Worm (Caenorhabditis elegans) whole organism, L1 larva: Measurements from ENCODE around the gene C08G5.6.

Source experiments
- ceh-82 ChIP-seq, 3 experiments: fragments of 150-350 bp in 1 of 3; sonication (generic microtip) in 2 of 3; optimal IDR thresholded peaks; 2 replicates each; lab custom pipeline; 2014 to 2017; ENCODE audit warnings: missing biosample characterization in 3 of 3, missing genetic modification characterization in 3 of 3
- fkh-10 ChIP-seq: sonication (generic microtip); optimal IDR thresholded peaks from 2 replicates; lab custom pipeline; 2017; ENCODE audit warnings: missing biosample characterization, missing genetic modification reagents, missing genetic modification characterization
- fos-1 ChIP-seq: fragments of 150-350 bp; optimal IDR thresholded peaks from 2 replicates; lab custom pipeline; 2014; ENCODE audit warnings: missing biosample characterization, missing genetic modification characterization
- lin-15B ChIP-seq: fragments of 150-350 bp; sonication (generic microtip); optimal IDR thresholded peaks from 3 replicates; lab custom pipeline; 2014; ENCODE audit warnings: missing biosample characterization, missing genetic modification characterization
- lin-35 ChIP-seq, 2 experiments: fragments of 150-350 bp; optimal IDR thresholded peaks; 2 replicates each; lab custom pipeline; 2014; ENCODE audit warnings: missing biosample characterization in 2 of 2, missing genetic modification characterization in 2 of 2, missing genetic modification reagents in 2 of 2
- nhr-11 ChIP-seq: fragments of 150-350 bp; optimal IDR thresholded peaks from 2 replicates; lab custom pipeline; 2014; ENCODE audit warnings: missing biosample characterization, missing genetic modification characterization
- nhr-76 ChIP-seq: sonication (generic microtip); optimal IDR thresholded peaks from 2 replicates; lab custom pipeline; 2017; ENCODE audit warnings: missing biosample characterization, missing genetic modification characterization
- skn-1 ChIP-seq: fragments of 150-350 bp; optimal IDR thresholded peaks from 2 replicates; lab custom pipeline; 2014; ENCODE audit warnings: missing biosample characterization, missing genetic modification characterization

DNA sequence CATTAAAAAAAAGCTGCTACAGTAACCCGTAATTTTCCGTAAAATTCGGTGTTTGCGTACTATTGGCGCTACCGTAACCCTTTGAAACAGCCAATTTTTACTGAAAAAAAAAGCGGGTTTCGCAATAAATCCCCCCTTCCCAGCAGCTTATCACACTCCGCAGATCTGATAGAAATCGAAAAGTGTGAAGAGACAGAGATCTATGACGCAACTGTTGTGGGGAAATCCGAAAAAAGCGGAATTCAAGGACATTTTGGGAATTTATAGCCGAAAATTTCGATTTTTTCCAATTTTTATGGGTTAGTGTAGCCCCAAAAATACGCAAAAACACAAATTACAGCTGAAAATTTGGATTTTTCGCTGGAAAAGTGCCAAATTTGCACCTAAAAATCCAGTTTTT lies 48.4 kb upstream of the C08G5.6 start:
- TF ChIP-seq lin-15B (tag; lab: Kevin White, UChicago) (no peak), ceh-82 (tag; optimal IDR thresholded peaks at IDR 0.05; lab: Kevin White, UChicago) (no peak), nhr-76 (tag; lab: Kevin White, UChicago) (no peak), skn-1 (tag; lab: Kevin White, UChicago) (no peak), nhr-11 (no peak), lin-35 (GFP tag; optimal IDR thresholded peaks at IDR 0.05; lab: Kevin White, UChicago) (no peak), fkh-10 (no peak), fos-1 (no peak)
